Worm (Caenorhabditis elegans) whole organism, L4 larva: ENCODE results near the gene cni-1.

ENCODE experiments used
- R02D3.7 ChIP-seq: fragments of 150-350 bp; sonication (generic microtip); optimal IDR thresholded peaks from 3 replicates; lab custom pipeline; 2014; ENCODE audit warnings: missing biosample characterization, missing genetic modification characterization
- daf-12 ChIP-seq: fragments of 150-350 bp; optimal IDR thresholded peaks from 2 replicates; lab custom pipeline; 2014; ENCODE audit warnings: missing biosample characterization, missing genetic modification reagents, missing genetic modification characterization
- fkh-10 ChIP-seq: fragments of 150-350 bp; optimal IDR thresholded peaks from 2 replicates; lab custom pipeline; 2014; ENCODE audit warnings: missing biosample characterization, missing genetic modification reagents, missing genetic modification characterization
- hlh-30 ChIP-seq: sonication (generic microtip); optimal IDR thresholded peaks from 2 replicates; lab custom pipeline; 2017; ENCODE audit warnings: antibody characterized with exemption, mild to moderate bottlenecking, missing genetic modification characterization, missing compliant biosample characterization; ENCODE audit not compliant: insufficient read depth
- lsy-2 ChIP-seq, 2 experiments: fragments of 150-350 bp in 1 of 2; sonication (generic microtip) in 1 of 2; optimal IDR thresholded peaks; 2 replicates each; lab custom pipeline; 2014 to 2017; ENCODE audit warnings: missing biosample characterization in 2 of 2, missing genetic modification characterization in 2 of 2
- mxl-3 ChIP-seq: fragments of 200-800 bp; sonication (Bioruptor generic); optimal IDR thresholded peaks from 2 replicates; lab custom pipeline; 2018; ENCODE audit warnings: mild to moderate bottlenecking, missing genetic modification characterization, missing compliant biosample characterization
- nhr-77 ChIP-seq: fragments of 150-350 bp; optimal IDR thresholded peaks from 2 replicates; lab custom pipeline; 2014; ENCODE audit warnings: missing biosample characterization, missing genetic modification characterization
- php-3 ChIP-seq: fragments of 200-800 bp; sonication (Bioruptor generic); IDR thresholded peaks from 2 replicates; pipeline ENCODE4 v1.3.6; 2022; ENCODE audit warnings: missing genetic modification reagents, missing genetic modification characterization, missing compliant biosample characterization
- pqm-1 ChIP-seq: sonication (generic microtip); optimal IDR thresholded peaks from 2 replicates; lab custom pipeline; 2017; ENCODE audit warnings: missing biosample characterization, missing genetic modification characterization
- set-16 ChIP-seq: fragments of 200-800 bp; sonication (Bioruptor generic); IDR thresholded peaks from 2 replicates; pipeline ENCODE4 v1.3.6; 2022; ENCODE audit warnings: missing genetic modification reagents, missing genetic modification characterization, missing compliant biosample characterization
- unc-62 ChIP-seq, 3 experiments: fragments of 150-350 bp in 1 of 3; sonication (generic microtip); optimal IDR thresholded peaks in 2 of 3; peaks in 1 of 3; 1 replicate in 1 of 3; 2 replicates in 2 of 3; lab custom pipeline; 2014 to 2017; ENCODE audit warnings: missing biosample characterization in 3 of 3, missing genetic modification characterization in 3 of 3, missing genetic modification reagents in 3 of 3, missing genotype in 1 of 3
- zip-2 ChIP-seq: fragments of 150-350 bp; optimal IDR thresholded peaks from 2 replicates; lab custom pipeline; 2014; ENCODE audit warnings: missing biosample characterization, missing genetic modification characterization
- ztf-11 ChIP-seq: fragments of 150-350 bp; optimal IDR thresholded peaks from 2 replicates; lab custom pipeline; 2014; ENCODE audit warnings: missing biosample characterization, missing genetic modification characterization

DNA sequence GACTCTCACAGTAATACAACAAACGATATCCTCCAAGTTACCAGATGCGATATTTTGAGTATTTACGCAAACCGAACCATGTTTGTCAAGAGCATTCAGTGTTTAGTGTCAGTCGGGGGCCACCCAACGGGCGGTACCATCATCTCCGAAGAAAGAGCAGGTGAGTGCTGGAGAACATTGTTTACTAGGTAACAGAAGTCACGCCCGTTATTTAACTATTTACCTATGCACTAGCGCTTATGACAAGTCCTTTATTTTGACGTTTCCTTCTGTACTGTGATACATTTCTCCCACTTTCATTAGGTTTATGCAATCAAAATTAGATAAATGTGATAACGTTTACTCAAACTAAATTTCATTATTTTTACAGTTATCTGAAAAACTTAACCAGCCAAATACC is 29.4 kb downstream of the cni-1 start, which contains the start of gene F57B1.6:
- TF ChIP-seq unc-62 (GFP tag; optimal IDR thresholded peaks at IDR 0.05 in 1 of 2; lab: Kevin White, UChicago) (no peak), unc-62 (tag; optimal IDR thresholded peaks at IDR 0.05; lab: Kevin White, UChicago) (no peak), fkh-10 (GFP tag; lab: Kevin White, UChicago) (no peak), mxl-3 (GFP tag; lab: Kevin White, UChicago) (no peak), hlh-30 (tag; lab: Kevin White, UChicago) (no peak), daf-12 (tag; lab: Kevin White, UChicago) (no peak), php-3 (GFP tag; lab: Robert Waterston, UW) (no peak), pqm-1 (tag; lab: Kevin White, UChicago) (no peak), R02D3.7 (no peak), lsy-2 (tag; optimal IDR thresholded peaks at IDR 0.05; lab: Kevin White, UChicago) (no peak), set-16 (GFP tag; lab: Robert Waterston, UW) (no peak), nhr-77 (no peak), ztf-11 (no peak), zip-2 (tag; lab: Kevin White, UChicago) (no peak)
